Fruit fly (Drosophila melanogaster) Kc167 (cell line): ENCODE results near the gene CG13829.

ENCODE experiments used
- Myc ChIP-seq: fragments of >200 bp; optimal IDR thresholded peaks from 2 replicates; lab custom pipeline; 2017; ENCODE audit warnings: missing external identifiers
- Sin3A ChIP-seq: fragments of >200 bp; optimal IDR thresholded peaks from 2 replicates; lab custom pipeline; 2018; ENCODE audit warnings: missing external identifiers
- h ChIP-seq: fragments of >200 bp; optimal IDR thresholded peaks from 3 replicates; lab custom pipeline; 2018; ENCODE audit warnings: missing external identifiers
- insv ChIP-seq: fragments of >200 bp; optimal IDR thresholded peaks from 3 replicates; lab custom pipeline; 2018; ENCODE audit warnings: missing external identifiers
- psq ChIP-seq: fragments of >200 bp; optimal IDR thresholded peaks from 2 replicates; lab custom pipeline; 2017; ENCODE audit warnings: missing external identifiers
- ttk ChIP-seq: sonication (Bioruptor generic); optimal IDR thresholded peaks from 2 replicates; lab custom pipeline; 2017; ENCODE audit warnings: missing external identifiers

- peak; percentile 63 for TF ChIP-seq psq (lab: Kevin White, UChicago)
- no peak for TF ChIP-seq insv (lab: Kevin White, UChicago)
- TF ChIP-seq h (lab: Kevin White, UChicago), result no peak
- no peak for TF ChIP-seq ttk
- TF ChIP-seq Myc (lab: Kevin White, UChicago), result no peak
- TF ChIP-seq Sin3A (lab: Kevin White, UChicago), result no peak
Observed at dm6 chr3R:23156865-23157515, 4.1 kb downstream of the CG13829 start.
